Fruit fly (Drosophila melanogaster): ENCODE results near the gene Eaf6.

The Eaf6 gene

dm6 chr3L:5603860-5604415 lies 4.2 kb downstream of the Eaf6 start, which contains the start of gene TM9SF3 (continued):
- TF ChIP-seq CG10959 (GFP tag; IDR thresholded peaks at IDR 0.05): no peak
- no peak for TF ChIP-seq so (GFP tag; IDR thresholded peaks at IDR 0.05)
- no peak for TF ChIP-seq br (optimal IDR thresholded peaks at IDR 0.05)
- no peak for TF ChIP-seq tup (GFP tag; optimal IDR thresholded peaks at IDR 0.05)
- TF ChIP-seq Fer1 (GFP tag; optimal IDR thresholded peaks at IDR 0.05): no peak
- peak in 1 of 2 experiments; percentile 4 for TF ChIP-seq crp (GFP tag; optimal IDR thresholded peaks at IDR 0.05)
- TF ChIP-seq ara (GFP tag; IDR thresholded peaks at IDR 0.05): no peak
- TF ChIP-seq CG11456 (GFP tag; IDR thresholded peaks at IDR 0.05): no peak
- no peak for TF ChIP-seq CG3163 (GFP tag; optimal IDR thresholded peaks at IDR 0.05)
- TF ChIP-seq CG31224 (GFP tag; IDR thresholded peaks at IDR 0.05): no peak
- TF ChIP-seq CG13296 (GFP tag; optimal IDR thresholded peaks at IDR 0.05): no peak
- TF ChIP-seq Doc2 (GFP tag; IDR thresholded peaks at IDR 0.05): no peak
- peak; percentile 4 for TF ChIP-seq CG8089 (GFP tag; optimal IDR thresholded peaks at IDR 0.05)
- no peak for TF ChIP-seq Abd-B (GFP tag; optimal IDR thresholded peaks at IDR 0.05)
- no peak for TF ChIP-seq CG8478 (optimal IDR thresholded peaks at IDR 0.05)
- TF ChIP-seq Hmr (GFP tag; optimal IDR thresholded peaks at IDR 0.05): no peak
- TF ChIP-seq CG11696 (GFP tag; IDR thresholded peaks at IDR 0.05): no peak
- TF ChIP-seq btn (GFP tag; optimal IDR thresholded peaks at IDR 0.05): no peak
- TF ChIP-seq CG8924 (tag; optimal IDR thresholded peaks at IDR 0.05): no peak
- no peak for TF ChIP-seq CG2199 (GFP tag; IDR thresholded peaks at IDR 0.05)
- no peak for TF ChIP-seq Meics (GFP tag; optimal IDR thresholded peaks at IDR 0.05)
- TF ChIP-seq Poxn (GFP tag; IDR thresholded peaks at IDR 0.05): no peak
- no peak for TF ChIP-seq Fer3 (tag; optimal IDR thresholded peaks at IDR 0.05)
- no peak for TF ChIP-seq GATAe (GFP tag; conservative IDR thresholded peaks at IDR 0.05)
- no peak for TF ChIP-seq Aef1 (GFP tag; IDR thresholded peaks at IDR 0.05)
- TF ChIP-seq CG17612 (GFP tag; IDR thresholded peaks at IDR 0.05): no peak
- TF ChIP-seq CG2875 (GFP tag; optimal IDR thresholded peaks at IDR 0.05): no peak
- no peak for TF ChIP-seq Six4 (GFP tag; optimal IDR thresholded peaks at IDR 0.05)
- no peak for TF ChIP-seq sqz (GFP tag; optimal IDR thresholded peaks at IDR 0.05)
- TF ChIP-seq cas (GFP tag; IDR thresholded peaks at IDR 0.05): no peak
- no peak for TF ChIP-seq danr (GFP tag; IDR thresholded peaks at IDR 0.05)
- no peak for TF ChIP-seq Mrtf (GFP tag; IDR thresholded peaks at IDR 0.05)
- no peak for TF ChIP-seq CG10565 (GFP tag; optimal IDR thresholded peaks at IDR 0.05)
- TF ChIP-seq fd102C (GFP tag; optimal IDR thresholded peaks at IDR 0.05): no peak
- TF ChIP-seq Fer2 (tag; optimal IDR thresholded peaks at IDR 0.05): no peak
- no peak for TF ChIP-seq odd (GFP tag; optimal IDR thresholded peaks at IDR 0.05)
- TF ChIP-seq Atf3 (GFP tag; optimal IDR thresholded peaks at IDR 0.05): no peak
- 0 out of 2 replicates have a peak, but pooled peaks have one; percentile 14 for TF ChIP-seq Atf6 (GFP tag; IDR thresholded peaks at IDR 0.05)
- TF ChIP-seq CG6175 (GFP tag; IDR thresholded peaks at IDR 0.05): no peak
- TF ChIP-seq emc (GFP tag; optimal IDR thresholded peaks at IDR 0.05): no peak
- TF ChIP-seq pnt (GFP tag; optimal IDR thresholded peaks at IDR 0.05): no peak
- TF ChIP-seq CG9437 (GFP tag; optimal IDR thresholded peaks at IDR 0.05): peak; percentile 11
- no peak for TF ChIP-seq CG4617 (GFP tag; optimal IDR thresholded peaks at IDR 0.05; ENCODE audit: borderline replicate concordance)
- TF ChIP-seq CG13775 (GFP tag; optimal IDR thresholded peaks at IDR 0.05): peak; percentile 38
- TF ChIP-seq org-1 (GFP tag; optimal IDR thresholded peaks at IDR 0.05): no peak
- no peak for TF ChIP-seq twi (tag; optimal IDR thresholded peaks at IDR 0.05)
- peak; percentile 92 for TF ChIP-seq Sin3A (optimal IDR thresholded peaks at IDR 0.05)
- TF ChIP-seq gce (GFP tag; IDR thresholded peaks at IDR 0.05): no peak
- no peak for TF ChIP-seq jing (GFP tag; optimal IDR thresholded peaks at IDR 0.05)
- peak; percentile 24 for TF ChIP-seq CG18262 (tag; optimal IDR thresholded peaks at IDR 0.05)
- TF ChIP-seq Awh (GFP tag; IDR thresholded peaks at IDR 0.05): no peak
- no peak for TF ChIP-seq CG31388 (GFP tag; optimal IDR thresholded peaks at IDR 0.05)
- peak; percentile 83 for TF ChIP-seq inv (GFP tag; IDR thresholded peaks at IDR 0.05; ENCODE audit: partially characterized antibody)
